Worm (Caenorhabditis elegans) whole organism, young adult: ENCODE measurements around the gene R53.8.

Experiments used
- Y53G8AR.9 ChIP-seq: fragments of 200-800 bp; sonication (Bioruptor generic); conservative IDR thresholded peaks from 2 replicates; pipeline ENCODE4 v1.3.6; 2022; ENCODE audit warnings: missing genetic modification reagents, missing genetic modification characterization, missing compliant biosample characterization
- efl-1 ChIP-seq: fragments of 150-350 bp; optimal IDR thresholded peaks from 2 replicates; lab custom pipeline; 2014; ENCODE audit warnings: missing biosample characterization, missing genetic modification reagents, missing genetic modification characterization
- egl-44 ChIP-seq: fragments of 200-800 bp; sonication (Bioruptor generic); IDR thresholded peaks from 2 replicates; pipeline ENCODE4 v1.3.6; 2022; ENCODE audit warnings: missing genetic modification reagents, missing genetic modification characterization, missing compliant biosample characterization
- madf-6 ChIP-seq: fragments of 200-800 bp; sonication (Bioruptor generic); IDR thresholded peaks from 2 replicates; pipeline ENCODE4 v1.3.6; 2022; ENCODE audit warnings: missing genetic modification reagents, missing genetic modification characterization, missing compliant biosample characterization
- mcd-1 ChIP-seq: fragments of 200-800 bp; sonication (Bioruptor generic); IDR thresholded peaks from 2 replicates; pipeline ENCODE4 v1.3.6; 2022; ENCODE audit warnings: missing genetic modification reagents, missing genetic modification characterization, missing compliant biosample characterization
- nfya-2 ChIP-seq: fragments of 200-800 bp; sonication (Bioruptor generic); IDR thresholded peaks from 2 replicates; pipeline ENCODE4 v1.3.6; 2022; ENCODE audit warnings: missing genetic modification reagents, missing genetic modification characterization, missing compliant biosample characterization
- nhr-90 ChIP-seq: sonication (generic microtip); optimal IDR thresholded peaks from 2 replicates; lab custom pipeline; 2016; ENCODE audit warnings: missing genotype, mild to moderate bottlenecking, missing genetic modification characterization, missing compliant biosample characterization
- snpc-4 ChIP-seq, 5 experiments: fragments of 150-350 bp in 1 of 5; sonication (generic microtip) in 4 of 5; optimal IDR thresholded peaks; 2 replicates each; lab custom pipeline; 2014 to 2018; ENCODE audit warnings: missing genetic modification characterization in 5 of 5, missing biosample characterization in 3 of 5, antibody characterized with exemption in 2 of 5, mild to moderate bottlenecking in 2 of 5, missing compliant biosample characterization in 2 of 5, missing genotype in 2 of 5, moderate library complexity in 2 of 5, missing genetic modification reagents in 1 of 5
- xnd-1 ChIP-seq: sonication (generic microtip); optimal IDR thresholded peaks from 2 replicates; lab custom pipeline; 2016; ENCODE audit warnings: missing genotype, missing genetic modification reagents, missing genetic modification characterization, missing compliant biosample characterization

- TF ChIP-seq mcd-1 (GFP tag; lab: Robert Waterston, UW) (no peak), xnd-1 (tag; lab: Kevin White, UChicago) (no peak), egl-44 (no peak), Y53G8AR.9 (no peak), madf-6 (GFP tag; lab: Robert Waterston, UW) (peak; percentile 70), snpc-4 (GFP tag; optimal IDR thresholded peaks at IDR 0.05; lab: Kevin White, UChicago) (no peak), snpc-4 (tag; optimal IDR thresholded peaks at IDR 0.05; lab: Kevin White, UChicago) (no peak), efl-1 (GFP tag; lab: Kevin White, UChicago) (peak; percentile 80), nfya-2 (GFP tag; lab: Robert Waterston, UW) (no peak), nhr-90 (tag; lab: Kevin White, UChicago) (no peak)
Measured at ce11 chrII:9980077-9980631, 3.6 kb downstream of the R53.8 start, which contains the start of gene ZK892.6.
